Worm (Caenorhabditis elegans) whole organism, young adult: ENCODE data around the gene npp-15.

Experiments
- B0035.1 ChIP-seq: sonication (generic microtip); optimal IDR thresholded peaks from 2 replicates; lab custom pipeline; 2016; ENCODE audit warnings: missing genetic modification characterization, mild to moderate bottlenecking, missing compliant biosample characterization, missing genotype, missing genetic modification reagents
- B0336.3 ChIP-seq: fragments of 200-800 bp; sonication (Bioruptor generic); IDR thresholded peaks from 2 replicates; pipeline ENCODE4 v1.3.6; 2022; ENCODE audit warnings: missing genetic modification characterization, missing compliant biosample characterization
- C06A6.2 ChIP-seq: fragments of 200-800 bp; sonication (Bioruptor generic); conservative IDR thresholded peaks from 2 replicates; pipeline ENCODE4 v1.3.6; 2022; ENCODE audit warnings: missing genetic modification characterization, missing compliant biosample characterization
- F22D6.2 ChIP-seq: sonication (generic microtip); optimal IDR thresholded peaks from 2 replicates; lab custom pipeline; 2016; ENCODE audit warnings: mild to moderate bottlenecking, missing genetic modification characterization, missing compliant biosample characterization
- F49E8.2 ChIP-seq: sonication (generic microtip); optimal IDR thresholded peaks from 3 replicates; lab custom pipeline; 2017; ENCODE audit warnings: missing genetic modification characterization, mild to moderate bottlenecking, missing compliant biosample characterization, antibody characterized with exemption, moderate library complexity; ENCODE audit not compliant: insufficient read depth
- K12H6.12 ChIP-seq: fragments of 200-800 bp; sonication (Bioruptor generic); optimal IDR thresholded peaks from 2 replicates; lab custom pipeline; 2018; ENCODE audit warnings: mild to moderate bottlenecking, missing genetic modification characterization, missing compliant biosample characterization
- Y95B8A.8 ChIP-seq: fragments of 200-800 bp; sonication (Bioruptor generic); IDR thresholded peaks from 2 replicates; pipeline ENCODE4 v1.3.6; 2022; ENCODE audit warnings: missing genetic modification reagents, missing genetic modification characterization, missing compliant biosample characterization
- ZK185.1 ChIP-seq: sonication (generic microtip); optimal IDR thresholded peaks from 2 replicates; lab custom pipeline; 2016; ENCODE audit warnings: mild to moderate bottlenecking, missing genetic modification characterization, missing compliant biosample characterization; ENCODE audit not compliant: poor library complexity, severe bottlenecking
- atf-7 ChIP-seq: sonication (generic microtip); optimal IDR thresholded peaks from 2 replicates; lab custom pipeline; 2017; ENCODE audit warnings: mild to moderate bottlenecking, missing genetic modification characterization, missing compliant biosample characterization
- attf-5 ChIP-seq: fragments of 200-800 bp; sonication (Bioruptor generic); optimal IDR thresholded peaks from 2 replicates; lab custom pipeline; 2018; ENCODE audit warnings: mild to moderate bottlenecking, missing genetic modification characterization, missing compliant biosample characterization
- cebp-1 ChIP-seq, 2 experiments: fragments of 200-800 bp in 1 of 2; sonication (Bioruptor generic) in 1 of 2; sonication (generic microtip) in 1 of 2; IDR thresholded peaks in 1 of 2; optimal IDR thresholded peaks in 1 of 2; 2 replicates each; pipeline versions ENCODE4 v1.3.6 to Lab custom; 2017 to 2022; ENCODE audit warnings: missing compliant biosample characterization in 2 of 2, missing genetic modification characterization in 2 of 2, mild to moderate bottlenecking in 1 of 2, missing genetic modification reagents in 1 of 2, moderate library complexity in 1 of 2
- efl-1 ChIP-seq: fragments of 150-350 bp; optimal IDR thresholded peaks from 2 replicates; lab custom pipeline; 2014; ENCODE audit warnings: missing biosample characterization, missing genetic modification reagents, missing genetic modification characterization
- egl-44 ChIP-seq: fragments of 200-800 bp; sonication (Bioruptor generic); IDR thresholded peaks from 2 replicates; pipeline ENCODE4 v1.3.6; 2022; ENCODE audit warnings: missing genetic modification reagents, missing genetic modification characterization, missing compliant biosample characterization
- ekl-4 ChIP-seq: fragments of 200-800 bp; sonication (Bioruptor generic); IDR thresholded peaks from 2 replicates; pipeline ENCODE4 v1.3.6; 2022; ENCODE audit warnings: missing genetic modification reagents, missing genetic modification characterization, missing compliant biosample characterization
- ets-4 ChIP-seq: fragments of 200-800 bp; sonication (Bioruptor generic); optimal IDR thresholded peaks from 2 replicates; lab custom pipeline; 2018; ENCODE audit warnings: mild to moderate bottlenecking, missing genetic modification characterization, missing compliant biosample characterization
- hrde-1 ChIP-seq: sonication (generic microtip); optimal IDR thresholded peaks from 2 replicates; lab custom pipeline; 2016; ENCODE audit warnings: missing genetic modification characterization, mild to moderate bottlenecking, missing compliant biosample characterization, moderate library complexity, missing genotype, missing genetic modification reagents, borderline replicate concordance
- lin-54 ChIP-seq: fragments of 200-800 bp; sonication (Bioruptor generic); optimal IDR thresholded peaks from 2 replicates; lab custom pipeline; 2018; ENCODE audit warnings: mild to moderate bottlenecking, missing genetic modification characterization, missing compliant biosample characterization
- lsl-1 ChIP-seq: fragments of 200-800 bp; sonication (Bioruptor generic); optimal IDR thresholded peaks from 2 replicates; lab custom pipeline; 2018; ENCODE audit warnings: mild to moderate bottlenecking, missing genetic modification characterization, moderate library complexity, missing compliant biosample characterization
- madf-6 ChIP-seq: fragments of 200-800 bp; sonication (Bioruptor generic); IDR thresholded peaks from 2 replicates; pipeline ENCODE4 v1.3.6; 2022; ENCODE audit warnings: missing genetic modification reagents, missing genetic modification characterization, missing compliant biosample characterization
- madf-8 ChIP-seq: fragments of 200-800 bp; sonication (Bioruptor generic); conservative IDR thresholded peaks from 2 replicates; pipeline ENCODE4 v1.3.6; 2022; ENCODE audit warnings: missing genetic modification reagents, missing genetic modification characterization, missing compliant biosample characterization
- mcd-1 ChIP-seq: fragments of 200-800 bp; sonication (Bioruptor generic); IDR thresholded peaks from 2 replicates; pipeline ENCODE4 v1.3.6; 2022; ENCODE audit warnings: missing genetic modification reagents, missing genetic modification characterization, missing compliant biosample characterization
- mxl-1 ChIP-seq: sonication (generic microtip); optimal IDR thresholded peaks from 2 replicates; lab custom pipeline; 2016; ENCODE audit warnings: missing genetic modification characterization, missing compliant biosample characterization
- nfyb-1 ChIP-seq: fragments of 200-800 bp; sonication (Bioruptor generic); IDR thresholded peaks from 2 replicates; pipeline ENCODE4 v1.3.6; 2022; ENCODE audit warnings: missing genetic modification reagents, missing genetic modification characterization, missing compliant biosample characterization
- nhr-80 ChIP-seq: sonication (generic microtip); optimal IDR thresholded peaks from 2 replicates; lab custom pipeline; 2016; ENCODE audit warnings: missing genetic modification characterization, missing compliant biosample characterization
- nhr-90 ChIP-seq: sonication (generic microtip); optimal IDR thresholded peaks from 2 replicates; lab custom pipeline; 2016; ENCODE audit warnings: missing genotype, mild to moderate bottlenecking, missing genetic modification characterization, missing compliant biosample characterization
- pha-4 ChIP-seq: fragments of 150-350 bp; sonication (generic microtip); optimal IDR thresholded peaks from 2 replicates; lab custom pipeline; 2014; ENCODE audit warnings: missing biosample characterization, missing genetic modification reagents, missing genetic modification characterization
- rcor-1 ChIP-seq: fragments of 200-800 bp; sonication (Bioruptor generic); IDR thresholded peaks from 2 replicates; pipeline ENCODE4 v1.3.6; 2022; ENCODE audit warnings: missing genetic modification reagents, missing genetic modification characterization, missing compliant biosample characterization
- rec-8 ChIP-seq, 2 experiments: sonication (generic microtip); optimal IDR thresholded peaks; 2 replicates each; lab custom pipeline; 2016; ENCODE audit warnings: mild to moderate bottlenecking in 2 of 2, missing genetic modification characterization in 2 of 2, missing genetic modification reagents in 2 of 2, missing genotype in 2 of 2, missing biosample characterization in 1 of 2, missing compliant biosample characterization in 1 of 2, moderate library complexity in 1 of 2
- repo-1 ChIP-seq: sonication (generic microtip); optimal IDR thresholded peaks from 2 replicates; lab custom pipeline; 2017; ENCODE audit warnings: mild to moderate bottlenecking, missing genetic modification characterization, missing compliant biosample characterization
- sea-2 ChIP-seq: fragments of 200-800 bp; sonication (Bioruptor generic); IDR thresholded peaks from 2 replicates; pipeline ENCODE4 v1.3.6; 2022; ENCODE audit warnings: missing genetic modification characterization, missing compliant biosample characterization
- tlf-1 ChIP-seq: fragments of 200-800 bp; sonication (Bioruptor generic); optimal IDR thresholded peaks from 2 replicates; lab custom pipeline; 2018; ENCODE audit warnings: mild to moderate bottlenecking, missing genetic modification characterization, missing compliant biosample characterization
- unc-62 ChIP-seq: fragments of 150-350 bp; optimal IDR thresholded peaks from 2 replicates; lab custom pipeline; 2014; ENCODE audit warnings: missing biosample characterization, missing genetic modification reagents, missing genetic modification characterization
- xnd-1 ChIP-seq: sonication (generic microtip); optimal IDR thresholded peaks from 2 replicates; lab custom pipeline; 2016; ENCODE audit warnings: missing genotype, missing genetic modification reagents, missing genetic modification characterization, missing compliant biosample characterization
- zfh-2 ChIP-seq: fragments of 200-800 bp; sonication (Bioruptor generic); conservative IDR thresholded peaks from 2 replicates; pipeline ENCODE4 v1.3.6; 2022; ENCODE audit warnings: missing genetic modification reagents, missing genetic modification characterization, missing compliant biosample characterization
- zim-3 ChIP-seq: sonication (generic microtip); optimal IDR thresholded peaks from 2 replicates; lab custom pipeline; 2017; ENCODE audit warnings: mild to moderate bottlenecking, missing genetic modification characterization, moderate library complexity, missing compliant biosample characterization
- ztf-18 ChIP-seq: sonication (generic microtip); optimal IDR thresholded peaks from 2 replicates; lab custom pipeline; 2016; ENCODE audit warnings: missing genotype, mild to moderate bottlenecking, missing genetic modification characterization, missing compliant biosample characterization
- ztf-25 ChIP-seq: fragments of 200-800 bp; sonication (Bioruptor generic); IDR thresholded peaks from 2 replicates; pipeline ENCODE4 v1.3.6; 2022; ENCODE audit warnings: missing genetic modification reagents, missing genetic modification characterization, missing compliant biosample characterization

The npp-15 gene

ce11 chrIII:7973201-7973767, 44.4 kb downstream of the npp-15 start, which contains the start of the genes eef-1B.1 and aco-2 (continued):
- TF ChIP-seq ztf-25 (GFP tag; lab: Robert Waterston, UW) = no peak
- peak; percentile 64; the same call in 1 of the 2 replicates for TF ChIP-seq C06A6.2
- peak; percentile 87 for TF ChIP-seq egl-44
- peak; percentile 88 for TF ChIP-seq attf-5 (GFP tag; lab: Kevin White, UChicago)
- peak; percentile 64; the same call in 1 of the 2 replicates for TF ChIP-seq Y95B8A.8
- TF ChIP-seq atf-7 (tag; lab: Kevin White, UChicago) = peak; percentile 36
- TF ChIP-seq F49E8.2 (tag; lab: Kevin White, UChicago) = no peak
- TF ChIP-seq ZK185.1 (tag; lab: Kevin White, UChicago) = peak; percentile 93
- TF ChIP-seq efl-1 (GFP tag; lab: Kevin White, UChicago) = peak; percentile 53
- peak; percentile 56; the same call in 1 of the 2 replicates for TF ChIP-seq madf-8
- no peak for TF ChIP-seq rec-8 (tag; optimal IDR thresholded peaks at IDR 0.05; lab: Kevin White, UChicago)
- TF ChIP-seq ets-4 (GFP tag; lab: Kevin White, UChicago) = peak; percentile 63
- peak; percentile 40 for TF ChIP-seq xnd-1 (tag; lab: Kevin White, UChicago)
- TF ChIP-seq zim-3 = no peak
- TF ChIP-seq B0035.1 = no peak
- TF ChIP-seq mcd-1 (GFP tag; lab: Robert Waterston, UW) = peak; percentile 88
- no peak for TF ChIP-seq F22D6.2
- TF ChIP-seq ztf-18 (tag; lab: Kevin White, UChicago) = peak; percentile 98
- TF ChIP-seq cebp-1 (GFP tag; IDR thresholded peaks at IDR 0.05; lab: Robert Waterston, UW) = peak; percentile 53; the same call in 1 of the 2 replicates
- peak; percentile 87 for TF ChIP-seq cebp-1 (tag; optimal IDR thresholded peaks at IDR 0.05; lab: Kevin White, UChicago)
- TF ChIP-seq hrde-1 (tag; lab: Kevin White, UChicago) = no peak
- no peak for TF ChIP-seq nhr-90 (tag; lab: Kevin White, UChicago)
- TF ChIP-seq ekl-4 = peak; percentile 87
- peak; percentile 89 for TF ChIP-seq zfh-2 (GFP tag; lab: Robert Waterston, UW)
- peak; percentile 52 for TF ChIP-seq K12H6.12 (tag; lab: Kevin White, UChicago)
- TF ChIP-seq madf-6 = peak; percentile 84
- peak; percentile 41 for TF ChIP-seq repo-1
- TF ChIP-seq rcor-1 = peak; percentile 67
- TF ChIP-seq lin-54 (GFP tag; lab: Kevin White, UChicago) = peak; percentile 86
- TF ChIP-seq, all 124 proteins: peak for 51

- TF ChIP-seq cebp-1 (GFP tag; IDR thresholded peaks at IDR 0.05; lab: Robert Waterston, UW) (no peak), cebp-1 (tag; optimal IDR thresholded peaks at IDR 0.05; lab: Kevin White, UChicago) (peak; percentile 44), ets-4 (GFP tag; lab: Kevin White, UChicago) (peak; percentile 61), unc-62 (GFP tag; lab: Kevin White, UChicago) (peak; percentile 3), lsl-1 (GFP tag; lab: Kevin White, UChicago) (peak; percentile 6), attf-5 (GFP tag; lab: Kevin White, UChicago) (peak; percentile 26), K12H6.12 (tag; lab: Kevin White, UChicago) (no peak), tlf-1 (GFP tag; lab: Kevin White, UChicago) (peak; percentile 10), pha-4 (tag; lab: Kevin White, UChicago) (peak; percentile 65), mxl-1 (tag; lab: Kevin White, UChicago) (no peak), B0336.3 (GFP tag; lab: Robert Waterston, UW) (peak; percentile 24; the same call in 1 of the 2 replicates), sea-2 (GFP tag; lab: Robert Waterston, UW) (no peak), nfyb-1 (peak; percentile 40; the same call in 1 of the 2 replicates), mcd-1 (GFP tag; lab: Robert Waterston, UW) (peak; percentile 15; the same call in 1 of the 2 replicates), nhr-80 (tag; lab: Kevin White, UChicago) (peak; percentile 26)
Observed at ce11 chrIII:7973968-7974607, 45.2 kb downstream of the npp-15 start.
